Worm (Caenorhabditis elegans) whole organism, mixed stage, embryonic: ENCODE results near the gene F20B10.3.

ENCODE experiments used
- ceh-43 ChIP-seq: fragments of 200-800 bp; sonication (Bioruptor generic); optimal IDR thresholded peaks from 2 replicates; lab custom pipeline; 2018; ENCODE audit warnings: mild to moderate bottlenecking, missing genetic modification characterization, moderate library complexity, missing compliant biosample characterization
- ces-1 ChIP-seq: fragments of 150-350 bp; optimal IDR thresholded peaks from 2 replicates; lab custom pipeline; 2014; ENCODE audit warnings: missing biosample characterization, missing genetic modification reagents, missing genetic modification characterization
- elt-1 ChIP-seq: sonication (generic microtip); optimal IDR thresholded peaks from 2 replicates; lab custom pipeline; 2017; ENCODE audit warnings: missing genetic modification characterization, mild to moderate bottlenecking, missing compliant biosample characterization, antibody characterized with exemption, moderate library complexity, borderline replicate concordance; ENCODE audit not compliant: insufficient read depth
- flh-1 ChIP-seq: fragments of 200-800 bp; sonication (Bioruptor generic); optimal IDR thresholded peaks from 2 replicates; lab custom pipeline; 2018; ENCODE audit warnings: mild to moderate bottlenecking, missing genetic modification characterization, moderate library complexity, missing compliant biosample characterization
- hlh-1 ChIP-seq: fragments of 150-350 bp; optimal IDR thresholded peaks from 2 replicates; lab custom pipeline; 2014; ENCODE audit warnings: missing biosample characterization, missing genetic modification reagents, missing genetic modification characterization
- lin-13 ChIP-seq: fragments of 150-350 bp; optimal IDR thresholded peaks from 2 replicates; lab custom pipeline; 2014; ENCODE audit warnings: missing biosample characterization, missing genetic modification characterization
- lin-32 ChIP-seq: fragments of 200-800 bp; sonication (Bioruptor generic); optimal IDR thresholded peaks from 2 replicates; lab custom pipeline; 2018; ENCODE audit warnings: mild to moderate bottlenecking, missing genetic modification characterization, missing compliant biosample characterization
- mep-1 ChIP-seq: fragments of 150-350 bp; optimal IDR thresholded peaks from 2 replicates; lab custom pipeline; 2017; ENCODE audit warnings: missing biosample characterization, missing genetic modification reagents, missing genetic modification characterization, inconsistent platforms
- mls-2 ChIP-seq: sonication (generic microtip); optimal IDR thresholded peaks from 2 replicates; lab custom pipeline; 2016; ENCODE audit warnings: mild to moderate bottlenecking, missing genetic modification characterization, moderate library complexity, missing compliant biosample characterization
- nhr-12 ChIP-seq: fragments of 150-350 bp; optimal IDR thresholded peaks from 2 replicates; lab custom pipeline; 2014; ENCODE audit warnings: missing biosample characterization, missing genetic modification characterization
- nhr-76 ChIP-seq: sonication (generic microtip); optimal IDR thresholded peaks from 2 replicates; lab custom pipeline; 2017; ENCODE audit warnings: missing biosample characterization, missing genetic modification characterization
- snpc-4 ChIP-seq: fragments of 150-350 bp; optimal IDR thresholded peaks from 2 replicates; lab custom pipeline; 2014; ENCODE audit warnings: missing biosample characterization, missing genetic modification characterization
- sptf-1 ChIP-seq: sonication (generic microtip); optimal IDR thresholded peaks from 2 replicates; lab custom pipeline; 2017; ENCODE audit warnings: mild to moderate bottlenecking, missing genetic modification characterization, moderate library complexity, missing compliant biosample characterization
- tbx-8 ChIP-seq: fragments of 200-800 bp; sonication (Bioruptor generic); optimal IDR thresholded peaks from 2 replicates; lab custom pipeline; 2018; ENCODE audit warnings: mild to moderate bottlenecking, missing genetic modification characterization, moderate library complexity, missing compliant biosample characterization
- unc-120 ChIP-seq: sonication (generic microtip); optimal IDR thresholded peaks from 2 replicates; lab custom pipeline; 2017; ENCODE audit warnings: missing genetic modification characterization, missing compliant biosample characterization; ENCODE audit not compliant: poor library complexity, severe bottlenecking
- unc-62 ChIP-seq: fragments of 150-350 bp; optimal IDR thresholded peaks from 2 replicates; lab custom pipeline; 2014; ENCODE audit warnings: missing biosample characterization, missing genetic modification reagents, missing genetic modification characterization

The F20B10.3 gene

ce11 chrIV:12215762-12216295 lies 47.8 kb downstream of the F20B10.3 start, which contains the start of gene phy-2:
phy-2 (minus strand) TSS chrIV:12215987.
- TF ChIP-seq lin-32 (GFP tag; lab: Kevin White, UChicago) (no peak), flh-1 (no peak), mls-2 (tag; lab: Kevin White, UChicago) (no peak), hlh-1 (tag; lab: Kevin White, UChicago) (peak; percentile 87)

ce11 chrIV:12217142-12217541 lies 49.1 kb downstream of the F20B10.3 start:
- TF ChIP-seq ceh-43 (peak; percentile 40), sptf-1 (no peak), tbx-8 (no peak), ces-1 (GFP tag; lab: Kevin White, UChicago) (no peak), unc-120 (tag; lab: Kevin White, UChicago) (no peak), unc-62 (GFP tag; lab: Kevin White, UChicago) (peak; percentile 21), lin-13 (tag; lab: Kevin White, UChicago) (no peak), snpc-4 (tag; lab: Kevin White, UChicago) (no peak), elt-1 (no peak), mep-1 (no peak), nhr-76 (no peak), nhr-12 (tag; lab: Kevin White, UChicago) (no peak)

ce11 chrIV:12218253-12218652 lies 50.2 kb downstream of the F20B10.3 start:
- TF ChIP-seq hlh-1 (tag; lab: Kevin White, UChicago) (peak; percentile 24), ceh-43 (no peak)
